Worm (Caenorhabditis elegans) whole organism, late embryonic: ENCODE data around the gene C17H11.6.

Experiments
- C08G9.2 ChIP-seq: sonication (generic microtip); optimal IDR thresholded peaks from 2 replicates; lab custom pipeline; 2016; ENCODE audit warnings: mild to moderate bottlenecking, missing genetic modification characterization, moderate library complexity, missing compliant biosample characterization
- C38D4.7 ChIP-seq: fragments of 200-800 bp; sonication (Bioruptor generic); optimal IDR thresholded peaks from 2 replicates; lab custom pipeline; 2018; ENCODE audit warnings: mild to moderate bottlenecking, missing genetic modification characterization, moderate library complexity, missing compliant biosample characterization
- F13H6.1 ChIP-seq: sonication (generic microtip); optimal IDR thresholded peaks from 2 replicates; lab custom pipeline; 2016; ENCODE audit warnings: missing genetic modification characterization, missing compliant biosample characterization
- T23F11.4 ChIP-seq: fragments of 200-800 bp; sonication (Bioruptor generic); optimal IDR thresholded peaks from 2 replicates; lab custom pipeline; 2018; ENCODE audit warnings: mild to moderate bottlenecking, missing genetic modification characterization, missing compliant biosample characterization
- ahr-1 ChIP-seq: sonication (generic microtip); optimal IDR thresholded peaks from 2 replicates; lab custom pipeline; 2016; ENCODE audit warnings: missing genetic modification characterization, missing compliant biosample characterization
- ama-1 ChIP-seq: fragments of 150-350 bp; optimal IDR thresholded peaks from 2 replicates; lab custom pipeline; 2014
- ceh-14 ChIP-seq: sonication (generic microtip); optimal IDR thresholded peaks from 2 replicates; lab custom pipeline; 2016; ENCODE audit warnings: missing genotype, missing genetic modification characterization, missing compliant biosample characterization
- ceh-18 ChIP-seq: sonication (generic microtip); optimal IDR thresholded peaks from 2 replicates; lab custom pipeline; 2016; ENCODE audit warnings: missing genetic modification characterization, missing compliant biosample characterization
- ceh-19 ChIP-seq: fragments of 200-800 bp; sonication (Bioruptor generic); optimal IDR thresholded peaks from 2 replicates; lab custom pipeline; 2018; ENCODE audit warnings: mild to moderate bottlenecking, missing genetic modification characterization, missing compliant biosample characterization
- ceh-30 ChIP-seq: fragments of 150-350 bp; optimal IDR thresholded peaks from 2 replicates; lab custom pipeline; 2014; ENCODE audit warnings: missing biosample characterization, missing genetic modification characterization
- ceh-45 ChIP-seq: fragments of 200-800 bp; sonication (Bioruptor generic); IDR thresholded peaks from 2 replicates; pipeline ENCODE4 v1.3.6; 2022; ENCODE audit warnings: missing genetic modification reagents, missing genetic modification characterization, missing compliant biosample characterization
- dve-1 ChIP-seq: sonication (generic microtip); optimal IDR thresholded peaks from 2 replicates; lab custom pipeline; 2017; ENCODE audit warnings: antibody characterized with exemption, mild to moderate bottlenecking, missing genetic modification characterization, missing compliant biosample characterization
- elt-2 ChIP-seq: sonication (generic microtip); optimal IDR thresholded peaks from 2 replicates; lab custom pipeline; 2016; ENCODE audit warnings: missing genetic modification reagents, missing genetic modification characterization, missing compliant biosample characterization
- fkh-10 ChIP-seq: fragments of 150-350 bp; optimal IDR thresholded peaks from 2 replicates; lab custom pipeline; 2014; ENCODE audit warnings: missing biosample characterization, missing genetic modification reagents, missing genetic modification characterization
- gmeb-2 ChIP-seq: sonication (generic microtip); optimal IDR thresholded peaks from 2 replicates; lab custom pipeline; 2016; ENCODE audit warnings: missing genetic modification characterization, inconsistent platforms, missing compliant biosample characterization
- hlh-30 ChIP-seq: sonication (generic microtip); optimal IDR thresholded peaks from 2 replicates; lab custom pipeline; 2017; ENCODE audit warnings: antibody characterized with exemption, missing genetic modification characterization, missing compliant biosample characterization; ENCODE audit not compliant: insufficient read depth
- lim-6 ChIP-seq: sonication (generic microtip); optimal IDR thresholded peaks from 2 replicates; lab custom pipeline; 2016; ENCODE audit warnings: missing genetic modification characterization, missing compliant biosample characterization
- mec-3 ChIP-seq: sonication (generic microtip); optimal IDR thresholded peaks from 2 replicates; lab custom pipeline; 2016; ENCODE audit warnings: borderline replicate concordance, missing genetic modification characterization, missing compliant biosample characterization
- odd-2 ChIP-seq: sonication (generic microtip); optimal IDR thresholded peaks from 2 replicates; lab custom pipeline; 2017; ENCODE audit warnings: antibody characterized with exemption, mild to moderate bottlenecking, missing genetic modification characterization, missing compliant biosample characterization
- pat-9 ChIP-seq: fragments of 200-800 bp; sonication (Bioruptor generic); optimal IDR thresholded peaks from 2 replicates; lab custom pipeline; 2018; ENCODE audit warnings: mild to moderate bottlenecking, missing genetic modification characterization, moderate library complexity, missing compliant biosample characterization
- pax-1 ChIP-seq: fragments of 150-350 bp; optimal IDR thresholded peaks from 2 replicates; lab custom pipeline; 2014; ENCODE audit warnings: missing biosample characterization, missing genetic modification characterization
- pha-2 ChIP-seq: sonication (generic microtip); optimal IDR thresholded peaks from 2 replicates; lab custom pipeline; 2017; ENCODE audit warnings: mild to moderate bottlenecking, missing genetic modification characterization, missing compliant biosample characterization
- pha-4 ChIP-seq: fragments of 150-350 bp; optimal IDR thresholded peaks from 2 replicates; lab custom pipeline; 2018; ENCODE audit warnings: missing biosample characterization, missing genetic modification reagents, missing genetic modification characterization
- sox-2 ChIP-seq: fragments of 200-800 bp; sonication (Bioruptor generic); IDR thresholded peaks from 2 replicates; pipeline ENCODE4 v1.3.6; 2022; ENCODE audit warnings: missing genetic modification reagents, missing genetic modification characterization, missing compliant biosample characterization
- syd-9 ChIP-seq: sonication (generic microtip); optimal IDR thresholded peaks from 2 replicates; lab custom pipeline; 2016; ENCODE audit warnings: mild to moderate bottlenecking, missing genetic modification characterization, moderate library complexity, missing compliant biosample characterization
- tbx-2 ChIP-seq: sonication (generic microtip); optimal IDR thresholded peaks from 2 replicates; lab custom pipeline; 2016; ENCODE audit warnings: missing genetic modification characterization, missing compliant biosample characterization
- tbx-7 ChIP-seq: sonication (generic microtip); optimal IDR thresholded peaks from 2 replicates; lab custom pipeline; 2016; ENCODE audit warnings: missing genotype, missing genetic modification characterization, missing compliant biosample characterization
- unc-42 ChIP-seq: sonication (generic microtip); optimal IDR thresholded peaks from 2 replicates; lab custom pipeline; 2016; ENCODE audit warnings: missing genotype, missing genetic modification characterization, missing compliant biosample characterization
- unc-55 ChIP-seq: sonication (generic microtip); optimal IDR thresholded peaks from 2 replicates; lab custom pipeline; 2017; ENCODE audit warnings: missing biosample characterization, missing genetic modification reagents, missing genetic modification characterization
- zip-5 ChIP-seq: sonication (generic microtip); optimal IDR thresholded peaks from 2 replicates; lab custom pipeline; 2016; ENCODE audit warnings: missing genetic modification characterization, missing compliant biosample characterization
- ztf-16 ChIP-seq: sonication (generic microtip); optimal IDR thresholded peaks from 2 replicates; lab custom pipeline; 2017; ENCODE audit warnings: missing genetic modification characterization, missing compliant biosample characterization

C17H11.6 gene

ce11 chrX:8246126-8246525, 42.5 kb upstream of the C17H11.6 start, which contains the start of gene kqt-2:
Gene kqt-2 (minus strand): TSS chrX:8246369.
- TF ChIP-seq gmeb-2 (no peak), fkh-10 (GFP tag; lab: Kevin White, UChicago) (no peak), elt-2 (tag; lab: Kevin White, UChicago) (peak; percentile 46)

ce11 chrX:8243116-8243515, 39.5 kb upstream of the C17H11.6 start:
- peak; percentile 58 for TF ChIP-seq elt-2 (tag; lab: Kevin White, UChicago)
- TF ChIP-seq syd-9 (tag; lab: Kevin White, UChicago), result no peak
- TF ChIP-seq unc-42 (tag; lab: Kevin White, UChicago), result no peak
- TF ChIP-seq ceh-45, result no peak
- TF ChIP-seq pax-1 (tag; lab: Kevin White, UChicago), result no peak
- TF ChIP-seq tbx-2 (tag; lab: Kevin White, UChicago), result no peak
- no peak for TF ChIP-seq ceh-19 (GFP tag; lab: Kevin White, UChicago)
- TF ChIP-seq C08G9.2, result no peak
- TF ChIP-seq mec-3 (tag; lab: Kevin White, UChicago), result no peak

- TF ChIP-seq pat-9 (tag; lab: Kevin White, UChicago) (no peak), ahr-1 (no peak), T23F11.4 (GFP tag; lab: Kevin White, UChicago) (no peak), pha-4 (tag; lab: Kevin White, UChicago) (no peak), pha-2 (tag; lab: Kevin White, UChicago) (no peak), odd-2 (tag; lab: Kevin White, UChicago) (no peak), F13H6.1 (no peak)
- TF ChIP-seq, all 69 proteins: peak for 0
Measured at ce11 chrX:8241906-8242305, 38.3 kb upstream of the C17H11.6 start, which contains the start of gene endu-2. Gene endu-2 (plus strand): TSS chrX:8242301.

ce11 chrX:8238639-8239055, 35.1 kb upstream of the C17H11.6 start:
- TF ChIP-seq ceh-14 (tag; lab: Kevin White, UChicago), result no peak
- no peak for TF ChIP-seq ama-1 (lab: Kevin White, UChicago)
- TF ChIP-seq C38D4.7 (GFP tag; lab: Kevin White, UChicago), result no peak
- TF ChIP-seq dve-1, result peak; percentile 10
- TF ChIP-seq, all 69 proteins: peak for 1

ce11 chrX:8236515-8236914, 32.9 kb upstream of the C17H11.6 start:
- TF ChIP-seq sox-2 (GFP tag; lab: Robert Waterston, UW), result no peak
- no peak for TF ChIP-seq gmeb-2
- TF ChIP-seq ztf-16, result no peak
- no peak for TF ChIP-seq ama-1 (lab: Kevin White, UChicago)
- no peak for TF ChIP-seq tbx-7 (tag; lab: Kevin White, UChicago)
- TF ChIP-seq ceh-30 (tag; lab: Kevin White, UChicago), result no peak

- TF ChIP-seq unc-55 (GFP tag; lab: Kevin White, UChicago) (peak; percentile 37), ceh-18 (tag; lab: Kevin White, UChicago) (peak; percentile 43), zip-5 (tag; lab: Kevin White, UChicago) (no peak), C08G9.2 (no peak), lim-6 (no peak), hlh-30 (tag; lab: Kevin White, UChicago) (peak; percentile 49), tbx-2 (tag; lab: Kevin White, UChicago) (peak; percentile 26), pat-9 (tag; lab: Kevin White, UChicago) (no peak)
Measured at ce11 chrX:8235994-8236393, 32.4 kb upstream of the C17H11.6 start, which contains the start of gene M60.4. Gene M60.4 (minus strand): TSS chrX:8236314.
